Fruit fly (Drosophila melanogaster): ENCODE results near the gene CD98hc.
A peak's percentile ranks its signal among the peaks of the same experiment; 100 is the strongest.

The CD98hc gene

dm6 chr3R:7977011-7977925, 960 bp downstream of the CD98hc start (continued):
- TF ChIP-seq NfI (GFP tag; optimal IDR thresholded peaks at IDR 0.05) (peak; percentile 27), en (GFP tag; optimal IDR thresholded peaks at IDR 0.05) (no peak), Mad (GFP tag; optimal IDR thresholded peaks at IDR 0.05) (no peak), CG4854 (GFP tag; optimal IDR thresholded peaks at IDR 0.05) (no peak), Oaz (GFP tag; IDR thresholded peaks at IDR 0.05) (no peak), rib (GFP tag; IDR thresholded peaks at IDR 0.05) (no peak), Nf-YB (GFP tag; optimal IDR thresholded peaks at IDR 0.05) (peak; percentile 4), CG2116 (GFP tag; optimal IDR thresholded peaks at IDR 0.05) (peak; percentile 26), chif (GFP tag; optimal IDR thresholded peaks at IDR 0.05) (peak in 1 of 2 experiments; percentile 17), Nf-YA (GFP tag; IDR thresholded peaks at IDR 0.05) (no peak), Sry-β (GFP tag; optimal IDR thresholded peaks at IDR 0.05) (no peak), CG7271 (tag; optimal IDR thresholded peaks at IDR 0.05) (peak; percentile 15), jing (GFP tag; optimal IDR thresholded peaks at IDR 0.05) (no peak), fu2 (GFP tag; optimal IDR thresholded peaks at IDR 0.05) (no peak), HmgD (GFP tag; optimal IDR thresholded peaks at IDR 0.05) (peak; percentile 70), Deaf1 (tag; optimal IDR thresholded peaks at IDR 0.05) (peak; percentile 50), Atf3 (GFP tag; optimal IDR thresholded peaks at IDR 0.05) (no peak), GATAe (GFP tag; conservative IDR thresholded peaks at IDR 0.05) (no peak), sim (GFP tag; IDR thresholded peaks at IDR 0.05) (no peak), CG16863 (GFP tag; optimal IDR thresholded peaks at IDR 0.05) (no peak), Atf6 (GFP tag; IDR thresholded peaks at IDR 0.05) (0 out of 2 replicates have a peak, but pooled peaks have one; percentile 35), CG14860 (GFP tag; IDR thresholded peaks at IDR 0.05; ENCODE audit: partially characterized antibody) (no peak), caup (GFP tag; optimal IDR thresholded peaks at IDR 0.05; ENCODE audit: severe bottlenecking) (peak; percentile 10), CG3995 (GFP tag; optimal IDR thresholded peaks at IDR 0.05) (peak; percentile 71), amos (GFP tag; IDR thresholded peaks at IDR 0.05; ENCODE audit: partially characterized antibody) (peak; percentile 42; the same call in 1 of the 2 replicates), BEAF-32 (GFP tag; optimal IDR thresholded peaks at IDR 0.05) (peak; percentile 55), fd64A (GFP tag; optimal IDR thresholded peaks at IDR 0.05) (no peak), Elba2 (GFP tag; optimal IDR thresholded peaks at IDR 0.05) (no peak), Fer2 (tag; optimal IDR thresholded peaks at IDR 0.05) (no peak), Opbp (GFP tag; IDR thresholded peaks at IDR 0.05; ENCODE audit: partially characterized antibody) (peak; percentile 58; the same call in 1 of the 3 replicates), CG8924 (tag; optimal IDR thresholded peaks at IDR 0.05) (peak; percentile 54), CG4617 (GFP tag; optimal IDR thresholded peaks at IDR 0.05; ENCODE audit: borderline replicate concordance) (peak; percentile 41), dm (GFP tag; optimal IDR thresholded peaks at IDR 0.05) (peak; percentile 33), Sox100B (GFP tag; optimal IDR thresholded peaks at IDR 0.05) (no peak), CG15073 (GFP tag; optimal IDR thresholded peaks at IDR 0.05) (no peak), twi (tag; optimal IDR thresholded peaks at IDR 0.05) (peak; percentile 29), CG4360 (GFP tag; IDR thresholded peaks at IDR 0.05) (no peak), wek (GFP tag; optimal IDR thresholded peaks at IDR 0.05) (peak; percentile 29), HmgZ (tag; optimal IDR thresholded peaks at IDR 0.05) (peak; percentile 87), exex (tag; optimal IDR thresholded peaks at IDR 0.05) (peak; percentile 55), CG11093 (GFP tag; IDR thresholded peaks at IDR 0.05) (no peak), dan (GFP tag; IDR thresholded peaks at IDR 0.05) (no peak), fru (optimal IDR thresholded peaks at IDR 0.05) (no peak), Fer1 (GFP tag; optimal IDR thresholded peaks at IDR 0.05) (peak; percentile 64), Awh (GFP tag; IDR thresholded peaks at IDR 0.05) (no peak), CoRest (tag; optimal IDR thresholded peaks at IDR 0.05) (peak; percentile 39), MBD-R2 (GFP tag; IDR thresholded peaks at IDR 0.05) (peak; percentile 35; the same call in 1 of the 2 replicates), MESR4 (GFP tag; optimal IDR thresholded peaks at IDR 0.05) (peak; percentile 94)
